Fruit fly (Drosophila melanogaster): ENCODE results near the gene CG43078.

DNA sequence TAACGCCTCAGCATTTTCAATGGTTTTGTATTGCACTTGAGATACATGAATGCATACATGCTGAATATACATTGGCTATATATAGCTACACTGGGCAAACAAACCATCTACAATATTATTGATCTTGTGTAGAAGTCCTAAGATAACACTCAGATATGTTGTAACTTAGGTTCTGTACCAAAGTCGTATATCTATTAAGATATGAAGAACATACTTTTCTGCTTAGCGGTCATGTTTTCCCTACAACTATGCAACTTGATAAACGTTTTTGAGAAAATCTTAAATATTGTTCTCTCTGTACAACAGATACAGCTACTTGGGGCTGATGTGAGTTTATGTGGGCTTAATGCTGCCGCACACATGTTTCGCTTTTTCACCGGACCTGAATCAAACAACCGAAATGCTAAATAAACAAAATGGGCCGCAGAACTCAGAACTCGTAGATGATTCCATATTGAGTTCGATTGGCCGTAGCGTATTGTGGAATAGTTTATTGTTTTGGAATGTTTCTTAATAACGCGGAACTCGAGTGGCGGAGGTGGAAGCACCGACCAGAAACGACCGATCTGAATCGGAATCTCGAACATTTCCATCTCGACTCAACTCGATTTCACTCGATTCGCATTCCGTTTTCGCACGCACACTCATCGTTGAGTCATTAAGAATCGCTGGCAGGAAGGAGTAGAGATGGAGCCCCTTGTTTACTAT, 27.3 kb upstream of the CG43078 start:
- TF ChIP-seq psq (optimal IDR thresholded peaks at IDR 0.05) (no peak), usp (GFP tag; optimal IDR thresholded peaks at IDR 0.05) (no peak)
